Worm (Caenorhabditis elegans): Measurements from ENCODE around the gene fbxa-63.

DNA sequence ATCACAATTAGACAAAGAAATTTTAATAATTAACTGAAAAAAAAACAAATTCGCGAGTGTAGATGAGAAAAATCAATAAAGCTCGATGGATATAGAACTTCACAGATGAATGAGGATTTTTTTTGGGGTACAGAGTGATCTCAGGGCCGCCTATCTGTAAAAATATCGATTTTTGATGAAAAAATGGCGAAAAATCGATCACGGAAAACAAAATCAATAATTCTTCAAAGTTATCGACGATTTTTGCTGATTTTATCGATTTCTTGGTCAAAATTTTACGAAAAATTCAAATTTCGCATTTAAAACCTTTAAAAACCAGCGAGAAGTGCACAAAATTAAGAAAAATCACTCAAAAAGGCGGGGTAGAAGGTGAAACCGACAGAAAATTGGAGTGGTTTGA lies 27.2 kb upstream of the fbxa-63 start:
- TF ChIP-seq ceh-13 (GFP tag; optimal IDR thresholded peaks at IDR 0.05) = no peak
- TF ChIP-seq B0310.2 (tag; optimal IDR thresholded peaks at IDR 0.05) = no peak
- no peak for TF ChIP-seq sea-1 (GFP tag; conservative IDR thresholded peaks at IDR 0.05)
- no peak for TF ChIP-seq ama-1 (optimal IDR thresholded peaks at IDR 0.05)
